Fruit fly (Drosophila melanogaster): Measurements from ENCODE around the gene Fancm.

The Fancm gene

DNA sequence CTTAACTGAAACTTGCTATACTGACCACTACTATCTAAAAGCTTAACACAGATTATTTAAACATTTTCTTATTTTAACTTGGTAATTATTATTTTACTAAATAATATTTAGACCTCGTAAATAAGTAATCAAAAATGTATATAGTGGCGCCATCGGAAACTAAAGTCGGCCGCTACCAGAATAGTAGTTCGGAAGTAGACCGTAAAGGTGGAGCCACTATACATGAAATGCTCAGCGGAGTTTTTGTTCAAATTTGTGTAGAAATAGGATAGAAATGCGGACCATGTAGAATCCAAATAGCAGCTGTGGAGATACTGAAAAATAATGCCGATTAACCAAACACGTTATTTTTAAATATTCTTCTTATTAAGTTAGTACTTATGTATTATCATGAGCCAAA, 38.1 kb downstream of the Fancm start (continued):
- TF ChIP-seq CG2202 (tag; optimal IDR thresholded peaks at IDR 0.05) (peak; percentile 97), CG8388 (GFP tag; optimal IDR thresholded peaks at IDR 0.05) (peak; percentile 94), E2f1 (GFP tag; IDR thresholded peaks at IDR 0.05) (peak; percentile 98), Six4 (GFP tag; optimal IDR thresholded peaks at IDR 0.05) (peak; percentile 97), stwl (tag; optimal IDR thresholded peaks at IDR 0.05) (peak; percentile 96), PHDP (tag; optimal IDR thresholded peaks at IDR 0.05) (peak; percentile 98), nerfin-1 (tag; optimal IDR thresholded peaks at IDR 0.05) (peak; percentile 94), lov (optimal IDR thresholded peaks at IDR 0.05) (no peak), lov (GFP tag; IDR thresholded peaks at IDR 0.05) (peak; percentile 100), CTCF (GFP tag; optimal IDR thresholded peaks at IDR 0.05) (peak; percentile 99), CG10321 (GFP tag; IDR thresholded peaks at IDR 0.05) (peak; percentile 87), CG3163 (GFP tag; optimal IDR thresholded peaks at IDR 0.05) (peak; percentile 91), sob (GFP tag; IDR thresholded peaks at IDR 0.05) (peak; percentile 99), sr (GFP tag; IDR thresholded peaks at IDR 0.05) (peak; percentile 99), nmo (GFP tag; optimal IDR thresholded peaks at IDR 0.05) (peak; percentile 97), inv (GFP tag; IDR thresholded peaks at IDR 0.05; ENCODE audit: partially characterized antibody) (no peak), nerfin-2 (GFP tag; IDR thresholded peaks at IDR 0.05; ENCODE audit: partially characterized antibody) (no peak), CG8944 (GFP tag; optimal IDR thresholded peaks at IDR 0.05) (peak; percentile 98), CG8359 (GFP tag; optimal IDR thresholded peaks at IDR 0.05; ENCODE audit: borderline replicate concordance) (peak; percentile 94), CG1233 (GFP tag; optimal IDR thresholded peaks at IDR 0.05) (peak; percentile 99), lab (GFP tag; optimal IDR thresholded peaks at IDR 0.05) (peak; percentile 99), Ada2b (GFP tag; IDR thresholded peaks at IDR 0.05) (peak; percentile 95), H15 (GFP tag; IDR thresholded peaks at IDR 0.05) (peak; percentile 99), ham (GFP tag; IDR thresholded peaks at IDR 0.05) (peak; percentile 95), nom (GFP tag; optimal IDR thresholded peaks at IDR 0.05) (peak; percentile 84), ttk (GFP tag; IDR thresholded peaks at IDR 0.05) (peak; percentile 99), CG17385 (GFP tag; optimal IDR thresholded peaks at IDR 0.05) (peak; percentile 97), Ets97D (GFP tag; optimal IDR thresholded peaks at IDR 0.05) (peak; percentile 100), amos (GFP tag; IDR thresholded peaks at IDR 0.05; ENCODE audit: partially characterized antibody) (peak; percentile 44; the same call in 1 of the 2 replicates), slou (GFP tag; optimal IDR thresholded peaks at IDR 0.05) (peak; percentile 98), CG8478 (optimal IDR thresholded peaks at IDR 0.05) (no peak), CG7271 (tag; optimal IDR thresholded peaks at IDR 0.05) (peak; percentile 99), her (GFP tag; optimal IDR thresholded peaks at IDR 0.05) (peak; percentile 95), CG2889 (GFP tag; IDR thresholded peaks at IDR 0.05) (peak; percentile 96), Lhr (GFP tag; optimal IDR thresholded peaks at IDR 0.05) (peak; percentile 99), CG10274 (GFP tag; optimal IDR thresholded peaks at IDR 0.05) (peak; percentile 94), Chrac-16 (GFP tag; optimal IDR thresholded peaks at IDR 0.05) (peak; percentile 98), CG12071 (GFP tag; optimal IDR thresholded peaks at IDR 0.05) (peak; percentile 98), CG14441 (GFP tag; IDR thresholded peaks at IDR 0.05) (peak; percentile 98), cad (GFP tag; optimal IDR thresholded peaks at IDR 0.05) (no peak), Atf6 (GFP tag; IDR thresholded peaks at IDR 0.05) (peak; percentile 95), CG1024 (GFP tag; IDR thresholded peaks at IDR 0.05) (peak; percentile 98), exex (tag; optimal IDR thresholded peaks at IDR 0.05) (peak; percentile 76), Dip3 (GFP tag; optimal IDR thresholded peaks at IDR 0.05) (peak; percentile 96), aop (GFP tag; IDR thresholded peaks at IDR 0.05) (peak; percentile 89), CG11560 (tag; IDR thresholded peaks at IDR 0.05) (peak; percentile 90), CG30403 (GFP tag; optimal IDR thresholded peaks at IDR 0.05) (peak; percentile 98), gem (tag; optimal IDR thresholded peaks at IDR 0.05) (peak; percentile 96), Dad (GFP tag; optimal IDR thresholded peaks at IDR 0.05) (peak; percentile 98), CG7357 (GFP tag; IDR thresholded peaks at IDR 0.05) (peak; percentile 90), toy (GFP tag; IDR thresholded peaks at IDR 0.05) (peak; percentile 95), Side (GFP tag; optimal IDR thresholded peaks at IDR 0.05) (peak; percentile 98), bigmax (GFP tag; optimal IDR thresholded peaks at IDR 0.05) (peak; percentile 88)

Data from whole organism, embryonic.